Fruit fly (Drosophila melanogaster): ENCODE data around the gene yem.

yem gene

dm6 chr3R:29086896-29087295 is 35.8 kb downstream of the yem start:
- TF ChIP-seq dl (GFP tag; optimal IDR thresholded peaks at IDR 0.05; ENCODE audit: insufficient read depth in 1 of 2, partially characterized antibody in 2 of 2) (no peak), CG32264 (GFP tag; optimal IDR thresholded peaks at IDR 0.05) (no peak), Hr78 (GFP tag; optimal IDR thresholded peaks at IDR 0.05) (no peak), Abd-B (GFP tag; optimal IDR thresholded peaks at IDR 0.05) (no peak), CG9705 (GFP tag; optimal IDR thresholded peaks at IDR 0.05) (no peak), Dif (GFP tag; optimal IDR thresholded peaks at IDR 0.05; ENCODE audit: partially characterized antibody) (no peak), Myc (optimal IDR thresholded peaks at IDR 0.05) (no peak), Jra (GFP tag; optimal IDR thresholded peaks at IDR 0.05) (no peak), Dfd (GFP tag; optimal IDR thresholded peaks at IDR 0.05) (no peak), brk (GFP tag; optimal IDR thresholded peaks at IDR 0.05) (no peak), Mio (GFP tag; optimal IDR thresholded peaks at IDR 0.05) (no peak), Vsx2 (GFP tag; optimal IDR thresholded peaks at IDR 0.05; ENCODE audit: partially characterized antibody) (no peak), HLH106 (tag; optimal IDR thresholded peaks at IDR 0.05) (no peak), jim (GFP tag; optimal IDR thresholded peaks at IDR 0.05) (no peak)

- TF ChIP-seq fru (GFP tag; optimal IDR thresholded peaks at IDR 0.05) (peak; percentile 12), rgr (GFP tag; optimal IDR thresholded peaks at IDR 0.05) (peak; percentile 17), Hr78 (GFP tag; optimal IDR thresholded peaks at IDR 0.05) (no peak), OdsH (GFP tag; optimal IDR thresholded peaks at IDR 0.05) (no peak), foxo (GFP tag; optimal IDR thresholded peaks at IDR 0.05) (peak in 1 of 2 experiments; percentile 45)
Measured at dm6 chr3R:29083459-29084457, 38.9 kb downstream of the yem start.

dm6 chr3R:29082511-29083296 is 40.0 kb downstream of the yem start:
- no peak for TF ChIP-seq psq (GFP tag; optimal IDR thresholded peaks at IDR 0.05)
- no peak for TF ChIP-seq brk (GFP tag; optimal IDR thresholded peaks at IDR 0.05)
- peak; percentile 9 for TF ChIP-seq Dfd (GFP tag; optimal IDR thresholded peaks at IDR 0.05)
- no peak for TF ChIP-seq sage (GFP tag; optimal IDR thresholded peaks at IDR 0.05)
- no peak for TF ChIP-seq Rel (GFP tag; optimal IDR thresholded peaks at IDR 0.05)
- peak; percentile 53 for TF ChIP-seq Rel (tag; optimal IDR thresholded peaks at IDR 0.05)
- no peak for TF ChIP-seq CG32264 (GFP tag; optimal IDR thresholded peaks at IDR 0.05)
- TF ChIP-seq Mio (GFP tag; optimal IDR thresholded peaks at IDR 0.05), result no peak
- TF ChIP-seq Myc (optimal IDR thresholded peaks at IDR 0.05), result peak; percentile 39
- TF ChIP-seq Vsx2 (GFP tag; optimal IDR thresholded peaks at IDR 0.05; ENCODE audit: partially characterized antibody), result peak; percentile 16
- no peak for TF ChIP-seq Hr83 (GFP tag; optimal IDR thresholded peaks at IDR 0.05; ENCODE audit: poor library complexity, severe bottlenecking)
- TF ChIP-seq Jra (GFP tag; optimal IDR thresholded peaks at IDR 0.05), result no peak

dm6 chr3R:29082034-29082433 is 40.6 kb downstream of the yem start:
- TF ChIP-seq dl (GFP tag; optimal IDR thresholded peaks at IDR 0.05; ENCODE audit: insufficient read depth in 1 of 2, partially characterized antibody in 2 of 2) (no peak), Rel (GFP tag; optimal IDR thresholded peaks at IDR 0.05) (no peak), Rel (tag; optimal IDR thresholded peaks at IDR 0.05) (peak; percentile 49), dmrt93B (GFP tag; optimal IDR thresholded peaks at IDR 0.05) (no peak)

dm6 chr3R:29077572-29077971 is 45.1 kb downstream of the yem start:
- TF ChIP-seq br (GFP tag; optimal IDR thresholded peaks at IDR 0.05), result no peak
- TF ChIP-seq jim (GFP tag; optimal IDR thresholded peaks at IDR 0.05), result no peak
- no peak for TF ChIP-seq Dfd (GFP tag; optimal IDR thresholded peaks at IDR 0.05)
- TF ChIP-seq Sp1 (GFP tag; optimal IDR thresholded peaks at IDR 0.05), result no peak
- TF ChIP-seq Dif (GFP tag; optimal IDR thresholded peaks at IDR 0.05; ENCODE audit: partially characterized antibody), result no peak
- no peak for TF ChIP-seq usp (GFP tag; optimal IDR thresholded peaks at IDR 0.05)
- TF ChIP-seq dmrt93B (GFP tag; optimal IDR thresholded peaks at IDR 0.05), result no peak
- TF ChIP-seq foxo (GFP tag; optimal IDR thresholded peaks at IDR 0.05), result no peak
- TF ChIP-seq tai (GFP tag; optimal IDR thresholded peaks at IDR 0.05), result no peak
- TF ChIP-seq ey (GFP tag; optimal IDR thresholded peaks at IDR 0.05), result no peak
- no peak for TF ChIP-seq brk (GFP tag; optimal IDR thresholded peaks at IDR 0.05)
- TF ChIP-seq Hr83 (GFP tag; optimal IDR thresholded peaks at IDR 0.05; ENCODE audit: poor library complexity, severe bottlenecking), result no peak
- no peak for TF ChIP-seq Hr78 (GFP tag; optimal IDR thresholded peaks at IDR 0.05)
- TF ChIP-seq dsf (GFP tag; optimal IDR thresholded peaks at IDR 0.05; ENCODE audit: borderline replicate concordance), result no peak
- TF ChIP-seq HLH106 (tag; optimal IDR thresholded peaks at IDR 0.05), result no peak
- no peak for TF ChIP-seq woc (GFP tag; optimal IDR thresholded peaks at IDR 0.05)
- TF ChIP-seq N (GFP tag; optimal IDR thresholded peaks at IDR 0.05), result no peak
